Worm (Caenorhabditis elegans) whole organism, L1 larva: ENCODE measurements around the gene clec-171.

Source experiments
- F16B12.6 ChIP-seq: fragments of 150-350 bp; optimal IDR thresholded peaks from 2 replicates; lab custom pipeline; 2014; ENCODE audit warnings: missing biosample characterization, missing genetic modification characterization
- alr-1 ChIP-seq: fragments of 200-800 bp; sonication (Bioruptor generic); optimal IDR thresholded peaks from 2 replicates; lab custom pipeline; 2018; ENCODE audit warnings: borderline replicate concordance, mild to moderate bottlenecking, missing genetic modification characterization, missing compliant biosample characterization
- blmp-1 ChIP-seq: fragments of 150-350 bp; optimal IDR thresholded peaks from 2 replicates; lab custom pipeline; 2014; ENCODE audit warnings: missing biosample characterization, missing genetic modification characterization
- ceh-63 ChIP-seq: fragments of 200-800 bp; sonication (Bioruptor generic); optimal IDR thresholded peaks from 2 replicates; lab custom pipeline; 2018; ENCODE audit warnings: mild to moderate bottlenecking, missing genetic modification characterization, missing compliant biosample characterization
- ceh-90 ChIP-seq: sonication (generic microtip); optimal IDR thresholded peaks from 2 replicates; lab custom pipeline; 2016; ENCODE audit warnings: missing genetic modification characterization, missing compliant biosample characterization
- dsc-1 ChIP-seq: sonication (generic microtip); optimal IDR thresholded peaks from 2 replicates; lab custom pipeline; 2016; ENCODE audit warnings: mild to moderate bottlenecking, missing genetic modification characterization, missing compliant biosample characterization
- efl-1 ChIP-seq, 4 experiments: fragments of 150-350 bp; optimal IDR thresholded peaks in 3 of 4; peaks in 1 of 4; 1 replicate in 1 of 4; 2 replicates in 3 of 4; lab custom pipeline; 2014; ENCODE audit warnings: missing biosample characterization in 2 of 4, missing genetic modification characterization in 2 of 4, missing genetic modification reagents in 2 of 4
- efl-3 ChIP-seq: fragments of 200-800 bp; sonication (Bioruptor generic); optimal IDR thresholded peaks from 2 replicates; lab custom pipeline; 2018; ENCODE audit warnings: mild to moderate bottlenecking, missing genetic modification characterization, missing compliant biosample characterization
- egl-27 ChIP-seq, 2 experiments: fragments of 150-350 bp in 1 of 2; sonication (generic microtip); optimal IDR thresholded peaks; 3 replicates each; lab custom pipeline; 2017 to 2018; ENCODE audit warnings: missing biosample characterization in 2 of 2, missing genetic modification characterization in 2 of 2, missing genetic modification reagents in 2 of 2
- elt-2 ChIP-seq: sonication (generic microtip); optimal IDR thresholded peaks from 2 replicates; lab custom pipeline; 2016; ENCODE audit warnings: missing genetic modification characterization, mild to moderate bottlenecking, inconsistent platforms, missing compliant biosample characterization, missing genetic modification reagents
- elt-3 ChIP-seq, 6 experiments: fragments of 150-350 bp in 1 of 6; sonication (generic microtip); optimal IDR thresholded peaks; 2 replicates each; lab custom pipeline; 2017 to 2018; ENCODE audit warnings: missing biosample characterization in 6 of 6, missing genetic modification characterization in 6 of 6, inconsistent platforms in 1 of 6
- fkh-10 ChIP-seq: sonication (generic microtip); optimal IDR thresholded peaks from 2 replicates; lab custom pipeline; 2017; ENCODE audit warnings: missing biosample characterization, missing genetic modification reagents, missing genetic modification characterization
- fkh-8 ChIP-seq: sonication (generic microtip); optimal IDR thresholded peaks from 2 replicates; lab custom pipeline; 2016; ENCODE audit warnings: mild to moderate bottlenecking, missing genetic modification characterization, missing compliant biosample characterization
- fos-1 ChIP-seq: fragments of 150-350 bp; optimal IDR thresholded peaks from 2 replicates; lab custom pipeline; 2014; ENCODE audit warnings: missing biosample characterization, missing genetic modification characterization
- hlh-4 ChIP-seq: sonication (generic microtip); optimal IDR thresholded peaks from 2 replicates; lab custom pipeline; 2016; ENCODE audit warnings: mild to moderate bottlenecking, missing genetic modification characterization, missing compliant biosample characterization
- irx-1 ChIP-seq: sonication (generic microtip); optimal IDR thresholded peaks from 2 replicates; lab custom pipeline; 2016; ENCODE audit warnings: missing genetic modification characterization, missing compliant biosample characterization
- isw-1 ChIP-seq: fragments of 200-800 bp; sonication (Bioruptor generic); IDR thresholded peaks from 2 replicates; pipeline ENCODE4 v1.3.6; 2022; ENCODE audit warnings: missing genetic modification characterization, missing compliant biosample characterization
- jun-1 ChIP-seq: fragments of 150-350 bp; optimal IDR thresholded peaks from 2 replicates; lab custom pipeline; 2014; ENCODE audit warnings: missing biosample characterization, missing genetic modification reagents, missing genetic modification characterization
- lin-13 ChIP-seq: fragments of 150-350 bp; optimal IDR thresholded peaks from 2 replicates; lab custom pipeline; 2014; ENCODE audit warnings: missing biosample characterization, missing genetic modification reagents, missing genetic modification characterization
- lin-35 ChIP-seq, 2 experiments: fragments of 150-350 bp; optimal IDR thresholded peaks; 2 replicates each; lab custom pipeline; 2014; ENCODE audit warnings: missing biosample characterization in 2 of 2, missing genetic modification characterization in 2 of 2, missing genetic modification reagents in 2 of 2
- lin-39 ChIP-seq: fragments of 150-350 bp; optimal IDR thresholded peaks from 2 replicates; lab custom pipeline; 2014; ENCODE audit warnings: missing biosample characterization, missing genetic modification reagents, missing genetic modification characterization
- lir-3 ChIP-seq: sonication (generic microtip); optimal IDR thresholded peaks from 2 replicates; lab custom pipeline; 2016; ENCODE audit warnings: mild to moderate bottlenecking, missing genetic modification characterization, moderate library complexity, missing compliant biosample characterization; ENCODE audit not compliant: poor library complexity
- mdl-1 ChIP-seq, 2 experiments: fragments of 150-350 bp; optimal IDR thresholded peaks; 2 replicates each; lab custom pipeline; 2014 to 2017; ENCODE audit warnings: missing biosample characterization in 2 of 2, missing genetic modification characterization in 2 of 2, inconsistent platforms in 1 of 2
- mep-1 ChIP-seq: fragments of 150-350 bp; optimal IDR thresholded peaks from 2 replicates; lab custom pipeline; 2014; ENCODE audit warnings: missing biosample characterization, missing genetic modification characterization
- nhr-12 ChIP-seq: sonication (generic microtip); optimal IDR thresholded peaks from 2 replicates; lab custom pipeline; 2017; ENCODE audit warnings: missing biosample characterization, missing genetic modification characterization
- nhr-19 ChIP-seq: fragments of 200-800 bp; sonication (Bioruptor generic); conservative IDR thresholded peaks from 2 replicates; pipeline ENCODE4 v1.3.6; 2022; ENCODE audit warnings: missing genetic modification characterization, missing compliant biosample characterization
- nhr-28 ChIP-seq: fragments of 150-350 bp; optimal IDR thresholded peaks from 2 replicates; lab custom pipeline; 2014; ENCODE audit warnings: missing biosample characterization, missing genetic modification characterization
- nhr-47 ChIP-seq: sonication (generic microtip); optimal IDR thresholded peaks from 2 replicates; lab custom pipeline; 2016; ENCODE audit warnings: mild to moderate bottlenecking, missing genetic modification characterization, moderate library complexity, missing compliant biosample characterization
- nhr-71 ChIP-seq: sonication (generic microtip); optimal IDR thresholded peaks from 2 replicates; lab custom pipeline; 2016; ENCODE audit warnings: mild to moderate bottlenecking, missing genetic modification characterization, moderate library complexity, missing compliant biosample characterization
- nhr-84 ChIP-seq: sonication (generic microtip); optimal IDR thresholded peaks from 2 replicates; lab custom pipeline; 2017; ENCODE audit warnings: missing biosample characterization, missing genetic modification characterization
- pax-3 ChIP-seq: fragments of 200-800 bp; sonication (Bioruptor generic); optimal IDR thresholded peaks from 2 replicates; lab custom pipeline; 2018; ENCODE audit warnings: mild to moderate bottlenecking, missing genetic modification characterization, moderate library complexity, missing compliant biosample characterization
- skn-1 ChIP-seq: fragments of 150-350 bp; optimal IDR thresholded peaks from 2 replicates; lab custom pipeline; 2014; ENCODE audit warnings: missing biosample characterization, missing genetic modification characterization
- snpc-4 ChIP-seq: fragments of 150-350 bp; optimal IDR thresholded peaks from 2 replicates; lab custom pipeline; 2014; ENCODE audit warnings: missing biosample characterization, missing genetic modification characterization
- snu-23 ChIP-seq: sonication (generic microtip); optimal IDR thresholded peaks from 2 replicates; lab custom pipeline; 2016; ENCODE audit warnings: missing genetic modification characterization, missing compliant biosample characterization
- sox-4 ChIP-seq: sonication (generic microtip); optimal IDR thresholded peaks from 2 replicates; lab custom pipeline; 2016; ENCODE audit warnings: missing genetic modification characterization, missing compliant biosample characterization
- sptf-1 ChIP-seq: fragments of 150-350 bp; optimal IDR thresholded peaks from 2 replicates; lab custom pipeline; 2014; ENCODE audit warnings: missing biosample characterization, missing genetic modification characterization
- sup-37 ChIP-seq: fragments of 200-800 bp; sonication (Bioruptor generic); optimal IDR thresholded peaks from 2 replicates; lab custom pipeline; 2018; ENCODE audit warnings: mild to moderate bottlenecking, missing genetic modification characterization, missing compliant biosample characterization
- swsn-7 ChIP-seq: sonication (generic microtip); optimal IDR thresholded peaks from 2 replicates; lab custom pipeline; 2016; ENCODE audit warnings: missing genetic modification characterization, missing compliant biosample characterization
- tbx-2 ChIP-seq: sonication (generic microtip); optimal IDR thresholded peaks from 2 replicates; lab custom pipeline; 2016; ENCODE audit warnings: missing genetic modification characterization, missing compliant biosample characterization
- unc-98 ChIP-seq: fragments of 200-800 bp; sonication (Bioruptor generic); IDR thresholded peaks from 2 replicates; pipeline ENCODE4 v1.3.6; 2022; ENCODE audit warnings: missing genetic modification characterization, missing compliant biosample characterization
- xbp-1 ChIP-seq: sonication (generic microtip); optimal IDR thresholded peaks from 2 replicates; lab custom pipeline; 2016; ENCODE audit warnings: missing genetic modification characterization, missing compliant biosample characterization
- zag-1 ChIP-seq: fragments of 150-350 bp; optimal IDR thresholded peaks from 2 replicates; lab custom pipeline; 2014; ENCODE audit warnings: missing biosample characterization, missing genetic modification characterization
- zip-4 ChIP-seq: fragments of 200-800 bp; sonication (Bioruptor generic); optimal IDR thresholded peaks from 2 replicates; lab custom pipeline; 2018; ENCODE audit warnings: mild to moderate bottlenecking, missing genetic modification characterization, moderate library complexity, missing compliant biosample characterization
- ztf-11 ChIP-seq, 2 experiments: sonication (generic microtip); optimal IDR thresholded peaks; 2 replicates each; lab custom pipeline; 2016 to 2017; ENCODE audit warnings: missing genetic modification characterization in 2 of 2, missing biosample characterization in 1 of 2, missing compliant biosample characterization in 1 of 2
- ztf-4 ChIP-seq: fragments of 150-350 bp; optimal IDR thresholded peaks from 2 replicates; lab custom pipeline; 2014; ENCODE audit warnings: missing biosample characterization, missing genetic modification characterization

Gene clec-171

ce11 chrIV:1424962-1425361, 2.2 kb downstream of the clec-171 start, which contains the start of gene Y77E11A.8:
Gene Y77E11A.8 (minus strand): TSS chrIV:1425062.
- TF ChIP-seq tbx-2 (tag; lab: Kevin White, UChicago) (no peak), mep-1 (no peak), nhr-19 (no peak), F16B12.6 (tag; lab: Kevin White, UChicago) (no peak), isw-1 (GFP tag; lab: Robert Waterston, UW) (no peak), elt-2 (tag; lab: Kevin White, UChicago) (no peak), ztf-4 (tag; lab: Kevin White, UChicago) (no peak), blmp-1 (tag; lab: Kevin White, UChicago) (no peak), irx-1 (tag; lab: Kevin White, UChicago) (no peak)
- TF ChIP-seq, all 84 proteins: peak for 0

ce11 chrIV:1420603-1421002, 6.6 kb downstream of the clec-171 start, which contains the start of gene jtr-1:
Gene jtr-1 (plus strand): TSS chrIV:1420929.
- no peak for TF ChIP-seq snpc-4 (tag; lab: Kevin White, UChicago)
- no peak for TF ChIP-seq fkh-10 (GFP tag; lab: Kevin White, UChicago)
- TF ChIP-seq unc-98 (GFP tag; lab: Robert Waterston, UW), result no peak
- no peak for TF ChIP-seq lin-39 (tag; lab: Kevin White, UChicago)
- no peak for TF ChIP-seq blmp-1 (tag; lab: Kevin White, UChicago)
- no peak for TF ChIP-seq fos-1 (tag; lab: Kevin White, UChicago)
- TF ChIP-seq nhr-28 (tag; lab: Kevin White, UChicago), result no peak
- no peak for TF ChIP-seq zag-1 (tag; lab: Kevin White, UChicago)

- TF ChIP-seq isw-1 (GFP tag; lab: Robert Waterston, UW), result peak; percentile 93
- no peak for TF ChIP-seq efl-3
- no peak for TF ChIP-seq nhr-12
- TF ChIP-seq dsc-1 (tag; lab: Kevin White, UChicago), result peak; percentile 68
- peak; percentile 97 for TF ChIP-seq lin-13 (GFP tag; lab: Kevin White, UChicago)
- TF ChIP-seq unc-98 (GFP tag; lab: Robert Waterston, UW), result peak; percentile 55; the same call in 1 of the 2 replicates
- no peak for TF ChIP-seq zip-4 (GFP tag; lab: Kevin White, UChicago)
- TF ChIP-seq fkh-8 (tag; lab: Kevin White, UChicago), result peak; percentile 97
- peak; percentile 75 for TF ChIP-seq pax-3 (tag; lab: Kevin White, UChicago)
- TF ChIP-seq tbx-2 (tag; lab: Kevin White, UChicago), result peak; percentile 89
- no peak for TF ChIP-seq nhr-28 (tag; lab: Kevin White, UChicago)
- peak; percentile 32 for TF ChIP-seq ceh-90
- peak in 5 of 6 experiments; percentile 46 to 84 (median 71) for TF ChIP-seq elt-3 (tag; optimal IDR thresholded peaks at IDR 0.05; lab: Kevin White, UChicago)
- TF ChIP-seq snu-23 (GFP tag; lab: Kevin White, UChicago), result peak; percentile 94
- no peak for TF ChIP-seq lir-3
- peak; percentile 94 for TF ChIP-seq nhr-71 (tag; lab: Kevin White, UChicago)
- peak in 1 of 2 experiments; percentile 87 for TF ChIP-seq mdl-1 (tag; optimal IDR thresholded peaks at IDR 0.05; lab: Kevin White, UChicago)
- TF ChIP-seq alr-1, result no peak
- peak; percentile 75 for TF ChIP-seq mep-1
- TF ChIP-seq efl-1 (optimal IDR thresholded peaks at IDR 0.05; lab: Kevin White, UChicago), result peak; percentile 87 to 94
- TF ChIP-seq efl-1 (GFP tag; optimal IDR thresholded peaks at IDR 0.05 in 1 of 2; lab: Kevin White, UChicago), result peak; percentile 82 to 97
- TF ChIP-seq ztf-11 (tag; optimal IDR thresholded peaks at IDR 0.05; lab: Kevin White, UChicago), result peak in 1 of 2 experiments; percentile 58
- TF ChIP-seq jun-1 (tag; lab: Kevin White, UChicago), result peak; percentile 73
- TF ChIP-seq hlh-4 (tag; lab: Kevin White, UChicago), result no peak
- TF ChIP-seq lin-35 (GFP tag; optimal IDR thresholded peaks at IDR 0.05; lab: Kevin White, UChicago), result peak; percentile 92 to 94
- peak; percentile 40 for TF ChIP-seq sox-4 (tag; lab: Kevin White, UChicago)
- TF ChIP-seq egl-27 (tag; optimal IDR thresholded peaks at IDR 0.05; lab: Kevin White, UChicago), result peak; percentile 57 to 68
- peak; percentile 91 for TF ChIP-seq nhr-47 (tag; lab: Kevin White, UChicago)
- no peak for TF ChIP-seq sptf-1 (tag; lab: Kevin White, UChicago)
- TF ChIP-seq skn-1 (tag; lab: Kevin White, UChicago), result peak; percentile 96
- TF ChIP-seq sup-37, result no peak
- TF ChIP-seq ztf-4 (tag; lab: Kevin White, UChicago), result no peak
- peak; percentile 79 for TF ChIP-seq swsn-7 (tag; lab: Kevin White, UChicago)
- TF ChIP-seq ceh-63 (GFP tag; lab: Kevin White, UChicago), result no peak
- TF ChIP-seq xbp-1 (tag; lab: Kevin White, UChicago), result peak; percentile 84
- no peak for TF ChIP-seq nhr-84 (tag; lab: Kevin White, UChicago)
- TF ChIP-seq blmp-1 (tag; lab: Kevin White, UChicago), result peak; percentile 31
These were observed 7.2 kb downstream of the clec-171 start, which contains the start of gene Y77E11A.7 for ce11 chrIV:1419795-1420509. Gene Y77E11A.7 (minus strand): TSS chrIV:1419849.
